Fruit fly (Drosophila melanogaster): ENCODE data around the gene CG11679.

CG11679 gene

DNA sequence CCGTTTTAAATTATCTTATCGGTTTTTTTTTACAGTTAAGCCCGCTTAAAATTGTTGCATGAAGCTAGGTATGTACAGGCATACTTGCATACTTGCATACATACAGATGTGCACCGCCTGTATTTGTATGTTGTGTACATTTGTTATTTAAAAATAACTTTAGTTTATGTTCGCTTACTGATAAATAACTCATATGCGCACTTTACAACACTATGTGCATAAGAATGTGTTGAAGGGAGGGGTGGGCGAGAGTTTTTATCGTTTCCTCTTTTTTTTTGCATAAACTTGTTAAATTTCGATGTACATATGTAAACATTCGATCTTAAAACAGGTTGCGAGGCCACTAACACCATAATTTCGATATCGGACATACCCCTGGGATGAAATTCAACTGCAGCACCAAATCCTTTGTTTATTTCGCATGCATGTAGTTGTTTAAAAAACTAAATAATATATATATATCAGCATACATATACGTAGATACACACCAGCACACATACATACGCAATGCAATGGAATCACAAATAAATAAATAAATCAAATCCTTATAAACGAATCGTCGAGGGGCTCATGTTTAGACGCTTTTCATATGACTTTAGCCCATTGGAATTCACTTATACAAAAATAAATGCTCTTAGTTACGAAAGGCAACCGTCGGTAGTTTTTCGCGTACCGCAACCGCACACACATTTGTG, 21.1 kb upstream of the CG11679 start:
- TF ChIP-seq insv (optimal IDR thresholded peaks at IDR 0.05), result no peak
- no peak for TF ChIP-seq h (optimal IDR thresholded peaks at IDR 0.05)
- TF ChIP-seq ttk (optimal IDR thresholded peaks at IDR 0.05), result no peak
- no peak for TF ChIP-seq Sin3A (optimal IDR thresholded peaks at IDR 0.05)
- TF ChIP-seq psq (optimal IDR thresholded peaks at IDR 0.05), result no peak
- no peak for TF ChIP-seq Myc (optimal IDR thresholded peaks at IDR 0.05)

DNA sequence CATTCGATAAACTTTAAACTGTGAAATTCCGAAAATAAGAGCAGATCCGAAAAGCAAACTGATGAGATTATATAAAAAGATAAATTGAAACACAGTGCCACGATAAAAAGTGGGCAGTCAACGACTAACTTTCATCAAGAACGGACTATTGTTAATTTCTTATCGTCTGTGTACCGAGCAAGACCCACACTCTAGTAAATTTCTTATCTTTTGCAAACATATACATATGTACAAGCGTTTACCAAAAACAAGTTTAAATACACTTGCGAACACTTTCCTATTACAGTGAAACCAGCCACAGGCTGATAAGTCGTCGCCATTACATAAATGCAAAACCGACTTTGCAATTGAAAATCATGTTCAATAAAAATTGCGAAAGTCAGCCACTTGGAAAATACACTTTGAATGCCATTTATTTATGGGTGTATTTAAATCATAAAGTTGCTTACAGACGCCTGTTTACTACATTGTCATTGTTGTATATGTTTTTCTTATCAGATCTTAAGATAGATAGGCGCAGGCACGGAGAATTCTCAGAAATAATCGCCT, 20.0 kb upstream of the CG11679 start:
- no peak for TF ChIP-seq h (optimal IDR thresholded peaks at IDR 0.05)
- TF ChIP-seq Sin3A (optimal IDR thresholded peaks at IDR 0.05), result no peak
- no peak for TF ChIP-seq insv (optimal IDR thresholded peaks at IDR 0.05)
- TF ChIP-seq ttk (optimal IDR thresholded peaks at IDR 0.05), result no peak
- TF ChIP-seq Myc (optimal IDR thresholded peaks at IDR 0.05), result no peak
- TF ChIP-seq psq (optimal IDR thresholded peaks at IDR 0.05), result no peak

DNA sequence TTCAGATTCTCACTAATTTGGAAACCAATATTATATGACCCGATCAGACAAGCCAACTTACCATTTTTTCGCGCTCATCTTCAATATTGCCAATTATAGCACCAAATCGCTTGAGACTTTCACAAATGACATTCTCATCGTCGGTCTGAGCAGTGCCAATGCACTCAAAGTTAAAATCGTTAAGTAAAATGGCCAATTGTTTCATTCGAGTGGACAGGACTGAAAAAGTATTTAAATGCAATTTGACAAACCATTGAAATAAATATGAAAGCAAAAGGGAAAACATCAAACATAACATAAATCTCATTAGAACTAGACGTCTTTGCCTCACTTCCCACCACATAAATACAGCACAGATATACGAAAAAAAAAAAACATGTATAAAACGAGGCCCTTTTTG, 17.3 kb upstream of the CG11679 start, which contains the start of gene CG8260:
CG8260 (plus strand) TSS at position 301 of the 400 bp plus-strand sequence.
- TF ChIP-seq insv (optimal IDR thresholded peaks at IDR 0.05) (no peak), Myc (optimal IDR thresholded peaks at IDR 0.05) (no peak), psq (optimal IDR thresholded peaks at IDR 0.05) (no peak), ttk (optimal IDR thresholded peaks at IDR 0.05) (no peak), Sin3A (optimal IDR thresholded peaks at IDR 0.05) (no peak), h (optimal IDR thresholded peaks at IDR 0.05) (no peak)

DNA sequence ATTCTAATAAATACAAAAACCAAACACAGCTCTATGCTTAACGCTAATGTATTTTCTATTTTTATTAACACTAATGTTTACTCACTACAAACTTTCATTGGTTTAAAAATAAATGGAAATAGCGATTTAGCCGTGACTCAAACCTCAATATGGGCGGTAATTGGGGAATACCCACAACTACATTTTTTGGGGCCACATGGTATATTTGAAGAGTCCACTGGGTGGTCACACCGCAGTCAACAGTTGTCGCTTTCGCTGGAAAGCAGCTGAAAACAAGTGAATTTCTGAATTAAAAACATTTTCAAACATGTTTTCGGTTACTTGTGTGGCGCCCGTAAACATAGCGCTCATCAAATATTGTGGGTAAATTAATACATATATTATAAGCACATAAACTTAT, 10.2 kb upstream of the CG11679 start, which contains the start of gene Mvd:
Mvd (plus strand) TSS at position 222 of the 400 bp plus-strand sequence.
- TF ChIP-seq Sin3A (optimal IDR thresholded peaks at IDR 0.05) (no peak), Myc (optimal IDR thresholded peaks at IDR 0.05) (no peak), insv (optimal IDR thresholded peaks at IDR 0.05) (no peak), h (optimal IDR thresholded peaks at IDR 0.05) (no peak), ttk (optimal IDR thresholded peaks at IDR 0.05) (no peak), psq (optimal IDR thresholded peaks at IDR 0.05) (no peak)

DNA sequence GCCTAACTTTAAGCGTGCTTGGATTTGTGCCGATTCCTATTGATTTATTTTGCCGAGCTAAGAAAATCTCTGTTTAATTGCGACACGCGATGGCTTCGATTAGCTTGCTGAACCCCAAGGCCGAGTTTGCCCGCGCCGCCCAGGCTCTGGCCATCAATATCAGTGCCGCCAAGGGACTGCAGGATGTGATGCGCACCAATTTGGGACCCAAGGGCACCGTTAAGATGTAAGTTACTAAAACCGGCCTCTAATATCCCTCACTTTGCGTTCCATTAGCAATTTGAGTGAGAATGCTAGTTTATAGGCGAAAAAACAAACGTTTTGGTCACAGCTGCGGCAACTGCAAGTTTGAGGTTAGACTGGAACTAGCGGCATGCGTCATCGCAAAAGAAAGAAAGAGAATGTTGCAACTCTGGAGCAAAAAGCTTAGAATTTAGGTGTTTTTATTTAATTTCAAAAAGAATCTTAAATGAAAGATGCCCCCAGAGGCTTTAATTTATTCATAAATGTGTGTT, 8.0 kb upstream of the CG11679 start:
- no peak for TF ChIP-seq psq (optimal IDR thresholded peaks at IDR 0.05)
- no peak for TF ChIP-seq Sin3A (optimal IDR thresholded peaks at IDR 0.05)
- TF ChIP-seq ttk (optimal IDR thresholded peaks at IDR 0.05), result no peak
- TF ChIP-seq Myc (optimal IDR thresholded peaks at IDR 0.05), result no peak
- no peak for TF ChIP-seq insv (optimal IDR thresholded peaks at IDR 0.05)
- no peak for TF ChIP-seq h (optimal IDR thresholded peaks at IDR 0.05)

DNA sequence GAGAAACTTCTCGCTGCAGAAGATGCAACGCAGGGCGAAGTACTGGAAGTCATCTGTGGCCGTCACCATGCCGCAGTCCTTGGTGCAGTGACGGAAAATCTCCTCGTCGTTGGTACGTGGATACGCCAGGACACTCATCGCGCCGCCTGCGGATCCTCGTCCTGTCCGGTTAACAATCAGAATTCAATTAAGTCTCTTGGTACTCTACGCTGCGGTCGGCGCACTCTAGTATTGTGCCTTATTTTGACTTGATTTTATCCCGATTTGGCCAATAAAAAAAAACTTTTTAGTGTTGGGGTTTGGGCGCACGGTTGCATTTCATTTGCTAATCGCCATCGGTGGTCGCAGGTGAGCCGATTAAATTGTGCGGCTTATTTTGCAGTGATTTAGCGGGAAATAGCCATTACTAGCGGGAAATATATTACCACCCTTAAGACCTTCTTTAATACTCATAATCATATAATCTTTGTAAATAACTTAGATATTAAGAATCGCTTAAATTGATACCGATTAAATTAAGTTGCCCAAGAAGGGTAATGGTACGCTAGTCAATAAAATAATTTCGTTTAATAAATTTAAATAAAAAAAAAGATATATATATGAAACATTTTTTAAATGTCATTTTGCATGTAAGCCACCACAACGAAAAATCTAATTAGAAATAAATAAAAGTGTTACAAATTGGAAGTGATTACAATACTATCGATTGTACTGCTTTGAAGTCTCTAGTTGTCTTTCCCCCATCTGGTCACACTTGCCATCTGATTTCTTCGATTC, 7.3 kb upstream of the CG11679 start, which contains the start of the genes CG8944 and CCT6:
CG8944 (minus strand) TSS at position 327 of the 777 bp plus-strand sequence.
CCT6 (plus strand) TSS at position 744 of the 777 bp plus-strand sequence.
- TF ChIP-seq Sin3A (optimal IDR thresholded peaks at IDR 0.05), result no peak
- TF ChIP-seq ttk (optimal IDR thresholded peaks at IDR 0.05), result no peak
- no peak for TF ChIP-seq Myc (optimal IDR thresholded peaks at IDR 0.05)
- no peak for TF ChIP-seq psq (optimal IDR thresholded peaks at IDR 0.05)
- no peak for TF ChIP-seq h (optimal IDR thresholded peaks at IDR 0.05)
- TF ChIP-seq insv (optimal IDR thresholded peaks at IDR 0.05), result no peak

DNA sequence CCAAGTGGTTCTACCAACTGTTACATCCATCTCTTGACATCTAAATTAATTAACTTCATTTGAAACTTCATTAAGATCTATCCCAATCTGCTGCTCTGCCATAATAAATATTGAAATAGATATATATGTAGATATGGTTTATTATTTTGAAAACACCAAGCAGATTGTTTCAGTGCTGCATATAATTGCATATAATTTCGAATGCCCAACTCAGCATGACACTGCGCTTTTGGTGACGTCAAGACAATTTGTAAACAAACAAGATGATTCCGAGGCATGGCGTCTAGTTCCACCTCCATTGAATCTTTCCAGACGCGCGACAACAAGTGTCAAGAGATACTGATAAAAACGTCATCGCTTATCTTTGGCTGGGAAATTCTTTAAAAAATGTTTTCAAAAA, 2.1 kb upstream of the CG11679 start:
- no peak for TF ChIP-seq Myc (optimal IDR thresholded peaks at IDR 0.05)
- no peak for TF ChIP-seq Sin3A (optimal IDR thresholded peaks at IDR 0.05)
- TF ChIP-seq h (optimal IDR thresholded peaks at IDR 0.05), result no peak
- TF ChIP-seq psq (optimal IDR thresholded peaks at IDR 0.05), result no peak
- TF ChIP-seq ttk (optimal IDR thresholded peaks at IDR 0.05), result no peak
- TF ChIP-seq insv (optimal IDR thresholded peaks at IDR 0.05), result no peak

DNA sequence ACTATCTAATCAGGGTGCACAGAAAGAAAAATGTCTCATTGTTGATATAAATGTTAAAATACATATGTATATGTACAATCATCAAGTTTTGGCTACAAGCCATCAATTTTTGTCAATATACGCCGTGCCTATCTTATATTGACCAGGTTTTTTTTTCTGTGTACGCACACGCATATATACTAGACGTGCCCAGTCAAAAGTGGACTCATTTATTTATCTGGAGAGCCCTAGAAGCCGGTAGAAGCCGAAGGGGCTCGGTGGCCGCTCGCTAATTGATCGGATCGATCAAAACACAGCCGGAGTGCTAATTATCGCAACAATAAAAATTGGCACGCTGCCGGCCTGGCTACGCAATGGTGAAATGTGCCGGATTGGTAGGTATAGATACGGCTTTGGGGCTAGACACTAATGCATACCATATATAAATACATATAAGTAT, 1.6 kb upstream of the CG11679 start:
- no peak for TF ChIP-seq h (optimal IDR thresholded peaks at IDR 0.05)
- no peak for TF ChIP-seq Sin3A (optimal IDR thresholded peaks at IDR 0.05)
- TF ChIP-seq psq (optimal IDR thresholded peaks at IDR 0.05), result no peak
- TF ChIP-seq Myc (optimal IDR thresholded peaks at IDR 0.05), result no peak
- no peak for TF ChIP-seq insv (optimal IDR thresholded peaks at IDR 0.05)
- TF ChIP-seq ttk (optimal IDR thresholded peaks at IDR 0.05), result no peak

DNA sequence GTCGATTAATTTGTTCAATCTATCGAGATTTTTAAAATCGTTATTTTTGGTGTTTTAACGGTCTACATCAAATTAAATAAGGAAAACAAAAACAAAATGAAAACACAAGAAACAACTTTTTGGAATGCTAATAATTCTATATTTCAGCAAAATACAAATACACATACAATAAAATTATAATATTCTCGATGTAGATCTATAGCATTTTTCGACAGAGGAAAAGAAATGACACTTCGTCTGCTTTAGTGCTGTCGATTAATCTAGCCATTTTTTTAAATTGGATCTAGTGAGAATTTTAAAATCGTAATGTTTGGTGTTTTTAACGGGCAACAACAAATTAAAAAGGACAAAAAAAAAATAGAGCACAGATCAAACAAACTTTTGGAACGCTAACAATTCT, 1.6 kb downstream of the CG11679 start, which contains the start of gene Arp6:
Arp6 (minus strand) TSS at position 11 of the 400 bp plus-strand sequence.
- no peak for TF ChIP-seq Myc (optimal IDR thresholded peaks at IDR 0.05)
- no peak for TF ChIP-seq h (optimal IDR thresholded peaks at IDR 0.05)
- TF ChIP-seq insv (optimal IDR thresholded peaks at IDR 0.05), result no peak

DNA sequence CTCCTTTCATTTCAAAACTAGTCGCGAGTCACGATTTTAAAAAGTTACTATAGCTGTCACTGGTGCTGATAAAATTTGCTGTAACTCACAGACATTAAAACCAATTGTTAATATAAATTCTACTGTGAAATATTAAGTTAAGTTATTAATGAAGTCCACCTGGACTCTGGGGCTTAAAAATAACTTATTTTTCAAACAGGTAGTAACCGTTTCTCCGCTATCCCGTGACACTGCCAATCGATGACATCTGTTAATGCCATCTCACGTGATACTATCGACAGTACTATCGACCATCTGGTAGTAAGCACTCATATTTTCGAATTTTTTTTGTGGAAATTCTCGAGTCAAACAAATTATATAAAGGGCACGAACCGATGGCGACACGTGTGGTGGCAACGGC, 4.8 kb downstream of the CG11679 start, which contains the start of the genes CG12379 and MagR:
CG12379 (minus strand) TSS at position 2 of the 400 bp plus-strand sequence.
MagR (plus strand) TSS at position 276 of the 400 bp plus-strand sequence.
- TF ChIP-seq Sin3A (optimal IDR thresholded peaks at IDR 0.05) (no peak), h (optimal IDR thresholded peaks at IDR 0.05) (no peak), ttk (optimal IDR thresholded peaks at IDR 0.05) (no peak), insv (optimal IDR thresholded peaks at IDR 0.05) (no peak), psq (optimal IDR thresholded peaks at IDR 0.05) (no peak), Myc (optimal IDR thresholded peaks at IDR 0.05) (no peak)

DNA sequence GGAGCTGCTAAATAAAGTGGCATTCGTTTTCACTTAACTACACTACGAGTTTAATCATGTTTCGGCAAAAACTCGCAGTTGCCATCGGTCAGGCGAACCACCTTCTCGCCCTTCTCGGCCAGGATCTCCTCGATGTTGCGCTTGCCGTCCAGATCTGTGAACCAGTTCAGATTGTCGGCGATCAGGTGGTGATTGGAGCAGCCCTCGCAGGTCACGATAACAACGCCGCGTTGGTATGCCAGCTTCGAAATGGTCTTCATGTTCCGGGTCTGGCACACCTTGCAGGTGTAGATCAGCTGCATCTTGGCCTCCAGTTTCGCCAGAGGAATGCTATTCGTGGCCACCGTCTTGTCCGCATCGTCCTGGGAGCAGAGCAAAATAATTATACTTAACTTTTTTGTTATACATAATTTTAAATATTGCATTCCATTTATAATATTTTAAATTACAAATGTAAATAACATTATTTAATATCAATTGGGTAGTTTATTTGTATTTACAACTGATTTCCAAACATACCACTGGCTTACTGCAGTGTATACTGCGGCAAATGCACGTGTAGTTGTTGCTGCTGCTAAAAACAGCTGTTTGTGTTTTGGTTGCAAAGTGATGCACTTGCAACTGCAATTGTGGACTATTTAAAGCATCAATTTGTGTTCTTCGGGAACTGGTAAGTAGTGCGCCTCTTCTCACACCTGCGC, 5.4 kb downstream of the CG11679 start:
- no peak for TF ChIP-seq ttk (optimal IDR thresholded peaks at IDR 0.05)
- TF ChIP-seq h (optimal IDR thresholded peaks at IDR 0.05), result no peak
- TF ChIP-seq insv (optimal IDR thresholded peaks at IDR 0.05), result no peak
- no peak for TF ChIP-seq Sin3A (optimal IDR thresholded peaks at IDR 0.05)
- no peak for TF ChIP-seq psq (optimal IDR thresholded peaks at IDR 0.05)
- TF ChIP-seq Myc (optimal IDR thresholded peaks at IDR 0.05), result no peak
